Fruit fly (Drosophila melanogaster): ENCODE data around the gene Myc.

The Myc gene

dm6 chrX:3383814-3384213 lies 10.9 kb downstream of the Myc start:
- TF ChIP-seq ttk (optimal IDR thresholded peaks at IDR 0.05) (no peak), h (optimal IDR thresholded peaks at IDR 0.05) (no peak), psq (optimal IDR thresholded peaks at IDR 0.05) (no peak), insv (optimal IDR thresholded peaks at IDR 0.05) (no peak), Sin3A (optimal IDR thresholded peaks at IDR 0.05) (no peak), Myc (optimal IDR thresholded peaks at IDR 0.05) (no peak)

- TF ChIP-seq psq (optimal IDR thresholded peaks at IDR 0.05) (no peak), ttk (optimal IDR thresholded peaks at IDR 0.05) (no peak), h (optimal IDR thresholded peaks at IDR 0.05) (no peak), Myc (optimal IDR thresholded peaks at IDR 0.05) (no peak), Sin3A (optimal IDR thresholded peaks at IDR 0.05) (no peak), insv (optimal IDR thresholded peaks at IDR 0.05) (no peak)
These were observed 16.9 kb downstream of the Myc start for dm6 chrX:3389861-3390260.

- TF ChIP-seq Sin3A (optimal IDR thresholded peaks at IDR 0.05): no peak
- TF ChIP-seq ttk (optimal IDR thresholded peaks at IDR 0.05): no peak
- TF ChIP-seq psq (optimal IDR thresholded peaks at IDR 0.05): no peak
- TF ChIP-seq h (optimal IDR thresholded peaks at IDR 0.05): no peak
- TF ChIP-seq Myc (optimal IDR thresholded peaks at IDR 0.05): no peak
- TF ChIP-seq insv (optimal IDR thresholded peaks at IDR 0.05): no peak
These were observed 21.2 kb downstream of the Myc start for dm6 chrX:3394144-3394543.

- TF ChIP-seq psq (optimal IDR thresholded peaks at IDR 0.05): no peak
These were observed 24.0 kb downstream of the Myc start for dm6 chrX:3396837-3397495.

- no peak for TF ChIP-seq psq (optimal IDR thresholded peaks at IDR 0.05)
- TF ChIP-seq Myc (optimal IDR thresholded peaks at IDR 0.05): no peak
- no peak for TF ChIP-seq insv (optimal IDR thresholded peaks at IDR 0.05)
- TF ChIP-seq ttk (optimal IDR thresholded peaks at IDR 0.05): no peak
- no peak for TF ChIP-seq h (optimal IDR thresholded peaks at IDR 0.05)
- TF ChIP-seq Sin3A (optimal IDR thresholded peaks at IDR 0.05): no peak
These were observed 25.8 kb downstream of the Myc start for dm6 chrX:3398576-3399277.

- no peak for TF ChIP-seq ttk (optimal IDR thresholded peaks at IDR 0.05)
- TF ChIP-seq Sin3A (optimal IDR thresholded peaks at IDR 0.05): no peak
- no peak for TF ChIP-seq Myc (optimal IDR thresholded peaks at IDR 0.05)
- no peak for TF ChIP-seq insv (optimal IDR thresholded peaks at IDR 0.05)
- no peak for TF ChIP-seq h (optimal IDR thresholded peaks at IDR 0.05)
- no peak for TF ChIP-seq psq (optimal IDR thresholded peaks at IDR 0.05)
These were observed 26.3 kb downstream of the Myc start for dm6 chrX:3399286-3399685.

dm6 chrX:3403411-3403810 lies 30.5 kb downstream of the Myc start:
- TF ChIP-seq ttk (optimal IDR thresholded peaks at IDR 0.05) (no peak), Sin3A (optimal IDR thresholded peaks at IDR 0.05) (no peak), Myc (optimal IDR thresholded peaks at IDR 0.05) (no peak), psq (optimal IDR thresholded peaks at IDR 0.05) (no peak), insv (optimal IDR thresholded peaks at IDR 0.05) (no peak), h (optimal IDR thresholded peaks at IDR 0.05) (no peak)

dm6 chrX:3404698-3405097 lies 31.7 kb downstream of the Myc start:
- TF ChIP-seq psq (optimal IDR thresholded peaks at IDR 0.05) (no peak), insv (optimal IDR thresholded peaks at IDR 0.05) (no peak), Myc (optimal IDR thresholded peaks at IDR 0.05) (no peak)

- no peak for TF ChIP-seq Sin3A (optimal IDR thresholded peaks at IDR 0.05)
- no peak for TF ChIP-seq h (optimal IDR thresholded peaks at IDR 0.05)
These were observed 32.5 kb downstream of the Myc start for dm6 chrX:3405440-3405839.

dm6 chrX:3407760-3408608 lies 35.0 kb downstream of the Myc start:
- TF ChIP-seq Myc (optimal IDR thresholded peaks at IDR 0.05) (no peak), ttk (optimal IDR thresholded peaks at IDR 0.05) (no peak), Sin3A (optimal IDR thresholded peaks at IDR 0.05) (no peak), h (optimal IDR thresholded peaks at IDR 0.05) (no peak), insv (optimal IDR thresholded peaks at IDR 0.05) (no peak), psq (optimal IDR thresholded peaks at IDR 0.05) (no peak)

dm6 chrX:3408609-3409237 lies 35.8 kb downstream of the Myc start:
- TF ChIP-seq h (optimal IDR thresholded peaks at IDR 0.05) (no peak), insv (optimal IDR thresholded peaks at IDR 0.05) (no peak), psq (optimal IDR thresholded peaks at IDR 0.05) (no peak), Myc (optimal IDR thresholded peaks at IDR 0.05) (no peak), Sin3A (optimal IDR thresholded peaks at IDR 0.05) (no peak), ttk (optimal IDR thresholded peaks at IDR 0.05) (no peak)

- TF ChIP-seq insv (optimal IDR thresholded peaks at IDR 0.05) (no peak), Myc (optimal IDR thresholded peaks at IDR 0.05) (no peak), psq (optimal IDR thresholded peaks at IDR 0.05) (no peak), ttk (optimal IDR thresholded peaks at IDR 0.05) (no peak), h (optimal IDR thresholded peaks at IDR 0.05) (no peak), Sin3A (optimal IDR thresholded peaks at IDR 0.05) (no peak)
These were observed 38.5 kb downstream of the Myc start for dm6 chrX:3411411-3411810.

Data from Kc167 (cell line).